Worm (Caenorhabditis elegans): ENCODE measurements around the gene nipi-3.

ce11 chrX:15594019-15594418, 13.8 kb upstream of the nipi-3 start:
- TF ChIP-seq dao-5 (tag; optimal IDR thresholded peaks at IDR 0.05) (no peak), him-1 (tag; optimal IDR thresholded peaks at IDR 0.05) (no peak)

Measured in whole organism, L4/young adult.